Worm (Caenorhabditis elegans): ENCODE data around the gene T03F7.5.

- TF ChIP-seq pqm-1 (tag; optimal IDR thresholded peaks at IDR 0.05), result no peak
- no peak for TF ChIP-seq pros-1 (tag; optimal IDR thresholded peaks at IDR 0.05)
- TF ChIP-seq ceh-24 (tag; optimal IDR thresholded peaks at IDR 0.05), result no peak
- no peak for TF ChIP-seq lim-6 (tag; optimal IDR thresholded peaks at IDR 0.05)
- no peak for TF ChIP-seq dmd-4 (tag; optimal IDR thresholded peaks at IDR 0.05; ENCODE audit: borderline replicate concordance)
- no peak for TF ChIP-seq ceh-9 (tag; optimal IDR thresholded peaks at IDR 0.05)
- TF ChIP-seq pha-2 (tag; optimal IDR thresholded peaks at IDR 0.05), result no peak
- no peak for TF ChIP-seq F13H6.1 (tag; optimal IDR thresholded peaks at IDR 0.05)
- TF ChIP-seq fkh-10 (GFP tag; optimal IDR thresholded peaks at IDR 0.05), result no peak
- TF ChIP-seq nfya-1 (tag; optimal IDR thresholded peaks at IDR 0.05), result no peak
- TF ChIP-seq dve-1 (tag; optimal IDR thresholded peaks at IDR 0.05), result no peak
- no peak for TF ChIP-seq ceh-14 (tag; optimal IDR thresholded peaks at IDR 0.05)
- TF ChIP-seq ama-1 (optimal IDR thresholded peaks at IDR 0.05), result no peak
- no peak for TF ChIP-seq unc-55 (GFP tag; optimal IDR thresholded peaks at IDR 0.05)
These were observed 23.2 kb upstream of the T03F7.5 start, which contains the start of gene F47G9.4 for ce11 chrV:11321719-11322118.

Data from whole organism, late embryonic.